Worm (Caenorhabditis elegans): ENCODE measurements around the gene clec-38.

DNA sequence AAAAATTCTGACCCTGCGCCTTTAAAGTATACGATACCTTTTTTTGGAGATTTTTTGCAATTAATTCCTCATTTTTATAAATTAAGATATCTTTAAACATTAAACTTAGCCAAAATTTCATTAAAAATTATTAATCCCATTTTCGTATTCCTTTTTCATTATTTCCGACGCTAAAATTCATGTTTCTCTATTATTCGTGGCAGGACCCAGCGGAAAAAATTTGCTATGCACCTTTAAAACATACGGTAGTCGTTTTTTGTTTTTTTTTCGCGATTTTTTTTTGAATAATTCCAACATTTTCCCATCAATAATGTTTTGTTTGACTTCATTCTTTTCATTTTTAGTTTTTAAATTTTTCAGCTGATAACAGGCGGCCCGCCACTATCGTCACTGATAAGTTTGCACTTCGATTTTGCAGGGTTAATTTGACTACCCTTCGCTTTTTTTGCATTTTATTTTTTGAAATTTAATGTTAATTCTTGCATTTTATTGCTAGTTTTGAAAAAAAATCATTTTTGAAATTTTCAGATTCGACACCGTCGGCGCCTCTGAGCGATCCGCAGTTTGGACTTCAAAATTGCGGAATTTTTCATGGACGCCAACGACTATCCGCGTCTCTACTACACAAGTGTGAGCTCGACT lies 11.7 kb upstream of the clec-38 start, which contains the start of gene dkf-2:
- no peak for TF ChIP-seq pqm-1 (tag; optimal IDR thresholded peaks at IDR 0.05)
- TF ChIP-seq mml-1 (tag; optimal IDR thresholded peaks at IDR 0.05) = no peak
- TF ChIP-seq lin-15B (tag; optimal IDR thresholded peaks at IDR 0.05) = no peak
- TF ChIP-seq mdl-1 (tag; optimal IDR thresholded peaks at IDR 0.05) = no peak
- no peak for TF ChIP-seq elt-2 (tag; optimal IDR thresholded peaks at IDR 0.05)
- TF ChIP-seq pha-4 (tag; optimal IDR thresholded peaks at IDR 0.05) = no peak
- no peak for TF ChIP-seq elt-3 (tag; optimal IDR thresholded peaks at IDR 0.05)
- no peak for TF ChIP-seq nhr-11 (tag; optimal IDR thresholded peaks at IDR 0.05)
- TF ChIP-seq ZK546.5 (tag; optimal IDR thresholded peaks at IDR 0.05) = no peak
- no peak for TF ChIP-seq nhr-28 (tag; optimal IDR thresholded peaks at IDR 0.05)
- no peak for TF ChIP-seq ztf-4 (tag; optimal IDR thresholded peaks at IDR 0.05)
- TF ChIP-seq R02D3.7 (tag; optimal IDR thresholded peaks at IDR 0.05) = no peak
- TF ChIP-seq skn-1 (tag; optimal IDR thresholded peaks at IDR 0.05) = no peak
